Fruit fly (Drosophila melanogaster) whole organism, embryonic: ENCODE results near the gene Ldh.

Experiments used
- ATbp ChIP-seq: fragments of 200-800 bp; sonication (Bioruptor generic); optimal IDR thresholded peaks from 2 replicates; lab custom pipeline; 2017; ENCODE audit warnings: missing biosample characterization, mild to moderate bottlenecking, missing genetic modification characterization, missing genetic modification reagents
- Bgb ChIP-seq: fragments of 200-800 bp; sonication (Bioruptor generic); IDR thresholded peaks from 2 replicates; pipeline ENCODE4 v1.3.6; 2022; ENCODE audit warnings: missing biosample characterization, missing genetic modification characterization; ENCODE audit not compliant: partially characterized antibody
- CG10267 ChIP-seq: fragments of 200-800 bp; sonication (Bioruptor generic); optimal IDR thresholded peaks from 2 replicates; lab custom pipeline; 2018; ENCODE audit warnings: missing biosample characterization, mild to moderate bottlenecking, missing genetic modification characterization, moderate library complexity
- CG10565 ChIP-seq: fragments of 200-800 bp; sonication (Bioruptor generic); optimal IDR thresholded peaks from 3 replicates; lab custom pipeline; 2016; ENCODE audit warnings: missing biosample characterization, mild to moderate bottlenecking, missing genetic modification characterization
- CG12299 ChIP-seq: fragments of 200-800 bp; sonication (Bioruptor generic); optimal IDR thresholded peaks from 2 replicates; lab custom pipeline; 2018; ENCODE audit warnings: missing biosample characterization, mild to moderate bottlenecking, missing genetic modification characterization
- CG13287 ChIP-seq: fragments of 200-800 bp; sonication (Bioruptor generic); IDR thresholded peaks from 2 replicates; pipeline ENCODE4 v1.3.6; 2022; ENCODE audit warnings: missing biosample characterization, missing genetic modification characterization; ENCODE audit not compliant: partially characterized antibody
- CG14050 ChIP-seq: fragments of 200-800 bp; sonication (Bioruptor generic); IDR thresholded peaks from 3 replicates; pipeline ENCODE4 v1.3.6; 2022; ENCODE audit warnings: missing biosample characterization, missing genetic modification characterization
- CG14860 ChIP-seq: fragments of 200-800 bp; sonication (Bioruptor generic); IDR thresholded peaks from 3 replicates; pipeline ENCODE4 v1.3.6; 2022; ENCODE audit warnings: missing biosample characterization, missing genetic modification characterization; ENCODE audit not compliant: partially characterized antibody
- CG15601 ChIP-seq: fragments of 200-800 bp; sonication (Bioruptor generic); optimal IDR thresholded peaks from 3 replicates; lab custom pipeline; 2019; ENCODE audit warnings: missing biosample characterization, mild to moderate bottlenecking, missing genetic modification characterization, moderate library complexity
- CG2120 ChIP-seq: fragments of 200-800 bp; sonication (Bioruptor generic); optimal IDR thresholded peaks from 3 replicates; lab custom pipeline; 2016; ENCODE audit warnings: missing biosample characterization, missing genetic modification characterization
- CG2129 ChIP-seq: fragments of 200-800 bp; sonication (Bioruptor generic); IDR thresholded peaks from 2 replicates; pipeline ENCODE4 v1.3.6; 2022; ENCODE audit warnings: missing biosample characterization, missing genetic modification characterization; ENCODE audit not compliant: partially characterized antibody
- CG31388 ChIP-seq: fragments of 200-800 bp; sonication (Bioruptor generic); optimal IDR thresholded peaks from 2 replicates; lab custom pipeline; 2016; ENCODE audit warnings: missing biosample characterization, missing genetic modification characterization
- CG3847 ChIP-seq: fragments of 200-800 bp; sonication (Bioruptor generic); IDR thresholded peaks from 2 replicates; pipeline ENCODE4 v1.3.6; 2022; ENCODE audit warnings: missing biosample characterization, missing genetic modification characterization
- CG42726 ChIP-seq: fragments of 200-800 bp; sonication (Bioruptor generic); IDR thresholded peaks from 2 replicates; pipeline ENCODE4 v1.3.6; 2022; ENCODE audit warnings: missing biosample characterization, missing genetic modification characterization; ENCODE audit not compliant: partially characterized antibody
- CG7357 ChIP-seq: fragments of 200-800 bp; sonication (Bioruptor generic); IDR thresholded peaks from 3 replicates; pipeline ENCODE4 v1.3.6; 2022; ENCODE audit warnings: missing biosample characterization, missing genetic modification characterization
- CG7372 ChIP-seq: fragments of 200-800 bp; sonication (Bioruptor generic); IDR thresholded peaks from 2 replicates; pipeline ENCODE4 v1.3.6; 2022; ENCODE audit warnings: missing biosample characterization, missing genetic modification characterization
- CG7556 ChIP-seq: fragments of 200-800 bp; sonication (Bioruptor generic); optimal IDR thresholded peaks from 2 replicates; lab custom pipeline; 2017; ENCODE audit warnings: missing biosample characterization, mild to moderate bottlenecking, missing genetic modification characterization
- CG7745 ChIP-seq: fragments of 200-800 bp; sonication (Bioruptor generic); optimal IDR thresholded peaks from 2 replicates; lab custom pipeline; 2018; ENCODE audit warnings: missing biosample characterization, mild to moderate bottlenecking, missing genetic modification characterization, moderate library complexity
- Camta ChIP-seq: fragments of 200-800 bp; sonication (Bioruptor generic); optimal IDR thresholded peaks from 2 replicates; lab custom pipeline; 2016; ENCODE audit warnings: missing biosample characterization, missing genetic modification characterization
- E2f1 ChIP-seq: fragments of 200-800 bp; sonication (Bioruptor generic); IDR thresholded peaks from 2 replicates; pipeline ENCODE4 v1.3.6; 2022; ENCODE audit warnings: missing biosample characterization, missing genetic modification characterization
- Fer3 ChIP-seq: fragments of 200-800 bp; sonication (Bioruptor generic); optimal IDR thresholded peaks from 2 replicates; lab custom pipeline; 2018; ENCODE audit warnings: missing biosample characterization, mild to moderate bottlenecking, missing genetic modification characterization, moderate library complexity
- Hsf ChIP-seq: fragments of 200-800 bp; sonication (Bioruptor generic); optimal IDR thresholded peaks from 3 replicates; lab custom pipeline; 2016; ENCODE audit warnings: missing biosample characterization, missing genetic modification characterization
- MTF-1 ChIP-seq: fragments of 200-800 bp; sonication (Bioruptor generic); optimal IDR thresholded peaks from 2 replicates; lab custom pipeline; 2018; ENCODE audit warnings: missing biosample characterization, mild to moderate bottlenecking, missing genetic modification characterization, borderline replicate concordance
- NC2α ChIP-seq: fragments of 200-800 bp; sonication (Bioruptor generic); optimal IDR thresholded peaks from 2 replicates; lab custom pipeline; 2016; ENCODE audit warnings: missing biosample characterization, missing genetic modification characterization
- Scr ChIP-seq: fragments of 200-800 bp; sonication (Bioruptor generic); IDR thresholded peaks from 2 replicates; pipeline ENCODE4 v1.3.6; 2022; ENCODE audit warnings: missing biosample characterization, missing genetic modification characterization; ENCODE audit not compliant: partially characterized antibody
- Sry-δ ChIP-seq: fragments of 200-800 bp; sonication (Bioruptor generic); optimal IDR thresholded peaks from 2 replicates; lab custom pipeline; 2016; ENCODE audit warnings: missing biosample characterization, missing genetic modification characterization
- Taf1 ChIP-seq: fragments of 200-800 bp; sonication (Bioruptor generic); IDR thresholded peaks from 2 replicates; pipeline ENCODE4 v1.3.6; 2022; ENCODE audit warnings: missing biosample characterization, missing genetic modification characterization
- ab ChIP-seq: fragments of 200-800 bp; sonication (Bioruptor generic); optimal IDR thresholded peaks from 2 replicates; lab custom pipeline; 2016; ENCODE audit warnings: missing biosample characterization, missing genetic modification characterization
- ap ChIP-seq: fragments of 200-800 bp; sonication (Bioruptor generic); IDR thresholded peaks from 2 replicates; pipeline ENCODE4 v1.3.6; 2022; ENCODE audit warnings: missing biosample characterization, missing genetic modification characterization
- az2 ChIP-seq: fragments of 200-800 bp; sonication (Bioruptor generic); optimal IDR thresholded peaks from 3 replicates; lab custom pipeline; 2016; ENCODE audit warnings: missing biosample characterization, missing genetic modification characterization
- bigmax ChIP-seq: fragments of 200-800 bp; sonication (Bioruptor generic); optimal IDR thresholded peaks from 2 replicates; lab custom pipeline; 2018; ENCODE audit warnings: missing biosample characterization, mild to moderate bottlenecking, missing genetic modification characterization
- cas ChIP-seq: fragments of 200-800 bp; sonication (Bioruptor generic); IDR thresholded peaks from 2 replicates; pipeline ENCODE4 v1.3.6; 2022; ENCODE audit warnings: missing biosample characterization, missing genetic modification characterization
- cwo ChIP-seq: fragments of 200-800 bp; sonication (Bioruptor generic); optimal IDR thresholded peaks from 3 replicates; lab custom pipeline; 2017; ENCODE audit warnings: missing biosample characterization, missing genetic modification characterization, mild to moderate bottlenecking, moderate library complexity, missing genetic modification reagents
- dati ChIP-seq: fragments of 200-800 bp; sonication (Bioruptor generic); IDR thresholded peaks from 2 replicates; pipeline ENCODE4 v1.3.6; 2022; ENCODE audit warnings: missing biosample characterization, missing genetic modification characterization
- eve ChIP-seq, 2 experiments: fragments of >200 bp; optimal IDR thresholded peaks; 2 replicates each; lab custom pipeline; 2017; ENCODE audit warnings: missing biosample characterization in 2 of 2, missing genetic modification characterization in 2 of 2
- gfzf ChIP-seq: fragments of 200-800 bp; sonication (Bioruptor generic); optimal IDR thresholded peaks from 2 replicates; lab custom pipeline; 2016; ENCODE audit warnings: missing biosample characterization, mild to moderate bottlenecking, missing genetic modification characterization, moderate library complexity
- gsb-n ChIP-seq: fragments of 200-800 bp; sonication (Bioruptor generic); optimal IDR thresholded peaks from 3 replicates; lab custom pipeline; 2018; ENCODE audit warnings: missing biosample characterization, mild to moderate bottlenecking, missing genetic modification characterization
- hb ChIP-seq: fragments of 200-800 bp; sonication (Bioruptor generic); IDR thresholded peaks from 3 replicates; pipeline ENCODE4 v1.3.6; 2022; ENCODE audit warnings: missing biosample characterization, missing genetic modification characterization; ENCODE audit not compliant: partially characterized antibody
- insv ChIP-seq, 2 experiments: fragments of 200-800 bp; sonication (Bioruptor generic); optimal IDR thresholded peaks; 3 replicates each; lab custom pipeline; 2016 to 2018; ENCODE audit warnings: missing biosample characterization in 2 of 2, missing genetic modification characterization in 2 of 2
- jigr1 ChIP-seq: fragments of 200-800 bp; sonication (Bioruptor generic); IDR thresholded peaks from 3 replicates; pipeline ENCODE4 v1.3.6; 2022; ENCODE audit warnings: missing biosample characterization, missing genetic modification characterization
- lola ChIP-seq, 3 experiments: fragments of >200 bp in 2 of 3; fragments of 200-800 bp in 1 of 3; sonication (Bioruptor generic) in 1 of 3; optimal IDR thresholded peaks; 2 replicates each; lab custom pipeline; 2017 to 2019; ENCODE audit warnings: missing biosample characterization in 3 of 3, missing genetic modification characterization in 3 of 3, mild to moderate bottlenecking in 1 of 3, moderate library complexity in 1 of 3
- nerfin-1 ChIP-seq: fragments of 200-800 bp; sonication (Bioruptor generic); optimal IDR thresholded peaks from 3 replicates; lab custom pipeline; 2019; ENCODE audit warnings: missing biosample characterization, mild to moderate bottlenecking, missing genetic modification characterization, moderate library complexity
- pum ChIP-seq: fragments of 200-800 bp; sonication (Bioruptor generic); optimal IDR thresholded peaks from 2 replicates; lab custom pipeline; 2016; ENCODE audit warnings: missing biosample characterization, missing genetic modification characterization
- sr ChIP-seq: fragments of 200-800 bp; sonication (Bioruptor generic); IDR thresholded peaks from 3 replicates; pipeline ENCODE4 v1.3.6; 2022; ENCODE audit warnings: missing biosample characterization, missing genetic modification characterization
- tin ChIP-seq: fragments of 200-800 bp; sonication (Bioruptor generic); optimal IDR thresholded peaks from 3 replicates; lab custom pipeline; 2016; ENCODE audit warnings: missing biosample characterization, missing genetic modification characterization
- tx ChIP-seq: fragments of 200-800 bp; sonication (Bioruptor generic); optimal IDR thresholded peaks from 2 replicates; lab custom pipeline; 2016; ENCODE audit warnings: missing biosample characterization, missing genetic modification characterization
- vnd ChIP-seq: fragments of 200-800 bp; sonication (Bioruptor generic); IDR thresholded peaks from 3 replicates; pipeline ENCODE4 v1.3.6; 2022; ENCODE audit warnings: missing biosample characterization, missing genetic modification characterization; ENCODE audit not compliant: partially characterized antibody
- zf30C ChIP-seq: fragments of 200-800 bp; sonication (Bioruptor generic); optimal IDR thresholded peaks from 3 replicates; lab custom pipeline; 2018; ENCODE audit warnings: missing biosample characterization, mild to moderate bottlenecking, missing genetic modification characterization

The Ldh gene

dm6 chr3L:6262644-6263404 is at the start of gene Ldh (continued):
- TF ChIP-seq CG31388 = peak; percentile 85
- TF ChIP-seq CG2129 = no peak
- no peak for TF ChIP-seq vnd (GFP tag; lab: Robert Waterston, UW)
- peak; percentile 84 for TF ChIP-seq ap (GFP tag; lab: Robert Waterston, UW)
- TF ChIP-seq nerfin-1 (tag; lab: Kevin White, UChicago) = peak; percentile 96
- TF ChIP-seq eve (GFP tag; optimal IDR thresholded peaks at IDR 0.05; lab: Kevin White, UChicago) = peak in 1 of 2 experiments; percentile 96
- TF ChIP-seq cas (GFP tag; lab: Robert Waterston, UW) = peak; percentile 71
- TF ChIP-seq CG10267 (tag; lab: Kevin White, UChicago) = peak; percentile 95
- TF ChIP-seq CG14050 = peak; percentile 88
- peak; percentile 94 for TF ChIP-seq CG3847 (GFP tag; lab: Robert Waterston, UW)
- no peak for TF ChIP-seq CG7745 (tag; lab: Kevin White, UChicago)
- TF ChIP-seq tx (GFP tag; lab: Kevin White, UChicago) = peak; percentile 58
- TF ChIP-seq CG10565 (GFP tag; lab: Kevin White, UChicago) = peak; percentile 59
- no peak for TF ChIP-seq Bgb (GFP tag; lab: Robert Waterston, UW)
- no peak for TF ChIP-seq ab
- peak; percentile 76 for TF ChIP-seq Taf1 (GFP tag; lab: Robert Waterston, UW)
- TF ChIP-seq CG13287 (GFP tag; lab: Robert Waterston, UW) = no peak
- TF ChIP-seq gfzf (GFP tag; lab: Kevin White, UChicago) = no peak
- peak; percentile 90 for TF ChIP-seq E2f1 (GFP tag; lab: Robert Waterston, UW)
- TF ChIP-seq ATbp (GFP tag; lab: Kevin White, UChicago) = peak; percentile 95
- peak; percentile 93 for TF ChIP-seq tin (GFP tag; lab: Kevin White, UChicago)
- no peak for TF ChIP-seq CG14860
- no peak for TF ChIP-seq hb (GFP tag; lab: Robert Waterston, UW)
- peak; percentile 97 for TF ChIP-seq gsb-n (tag; lab: Kevin White, UChicago)
- no peak for TF ChIP-seq Scr (GFP tag; lab: Robert Waterston, UW)
- TF ChIP-seq MTF-1 (GFP tag; lab: Kevin White, UChicago) = peak; percentile 65
- TF ChIP-seq cwo (GFP tag; lab: Kevin White, UChicago) = peak; percentile 88
- peak; percentile 93 for TF ChIP-seq CG2120 (GFP tag; lab: Kevin White, UChicago)
- peak; percentile 38 for TF ChIP-seq Sry-δ
- TF ChIP-seq dati (GFP tag; lab: Robert Waterston, UW) = no peak
- TF ChIP-seq Hsf (GFP tag; lab: Kevin White, UChicago) = peak; percentile 94
- TF ChIP-seq CG42726 (GFP tag; lab: Robert Waterston, UW) = no peak
- TF ChIP-seq CG12299 (tag; lab: Kevin White, UChicago) = peak; percentile 95
- TF ChIP-seq CG7372 = peak; percentile 92
- peak; percentile 58; the same call in 1 of the 3 replicates for TF ChIP-seq jigr1 (GFP tag; lab: Robert Waterston, UW)
- peak; percentile 69 for TF ChIP-seq NC2α (GFP tag; lab: Kevin White, UChicago)
- TF ChIP-seq az2 (GFP tag; lab: Kevin White, UChicago) = peak; percentile 96
- TF ChIP-seq insv (GFP tag; optimal IDR thresholded peaks at IDR 0.05; lab: Kevin White, UChicago) = peak; percentile 10 to 76
- peak; percentile 96 for TF ChIP-seq CG15601 (tag; lab: Kevin White, UChicago)
- TF ChIP-seq CG7556 (GFP tag; lab: Kevin White, UChicago) = peak; percentile 98
- peak; percentile 88 for TF ChIP-seq CG7357 (GFP tag; lab: Robert Waterston, UW)
- no peak for TF ChIP-seq bigmax (GFP tag; lab: Kevin White, UChicago)
- TF ChIP-seq Camta (GFP tag; lab: Kevin White, UChicago) = peak; percentile 81
- TF ChIP-seq lola (GFP tag; optimal IDR thresholded peaks at IDR 0.05; lab: Kevin White, UChicago) = peak in 1 of 3 experiments; percentile 98
- no peak for TF ChIP-seq sr
- TF ChIP-seq zf30C (GFP tag; lab: Kevin White, UChicago) = peak; percentile 99
- TF ChIP-seq Fer3 = peak; percentile 92
- TF ChIP-seq pum (GFP tag; lab: Kevin White, UChicago) = peak; percentile 83
